Worm (Caenorhabditis elegans) whole organism, L4 larva: Measurements from ENCODE around the gene C36C9.11.

Source experiments
- D1046.2 ChIP-seq: fragments of 200-800 bp; sonication (Bioruptor generic); IDR thresholded peaks from 2 replicates; pipeline ENCODE4 v1.3.6; 2022; ENCODE audit warnings: missing genetic modification characterization, missing compliant biosample characterization
- Y48G9A.11 ChIP-seq: fragments of 200-800 bp; sonication (Bioruptor generic); IDR thresholded peaks from 2 replicates; pipeline ENCODE4 v1.3.6; 2022; ENCODE audit warnings: missing genetic modification reagents, missing genetic modification characterization, missing compliant biosample characterization
- ZK546.5 ChIP-seq, 2 experiments: sonication (generic microtip); optimal IDR thresholded peaks; 2 replicates each; lab custom pipeline; 2017; ENCODE audit warnings: missing biosample characterization in 2 of 2, missing genetic modification characterization in 2 of 2
- aha-1 ChIP-seq: fragments of 150-350 bp; peaks from one replicate; lab custom pipeline; 2014; ENCODE audit warnings: missing biosample characterization, missing genetic modification characterization
- ceh-20 ChIP-seq: fragments of 200-800 bp; sonication (Bioruptor generic); IDR thresholded peaks from 2 replicates; pipeline ENCODE4 v1.3.6; 2022; ENCODE audit warnings: missing genetic modification reagents, missing genetic modification characterization, missing compliant biosample characterization
- ceh-28 ChIP-seq: fragments of 150-350 bp; optimal IDR thresholded peaks from 2 replicates; lab custom pipeline; 2014; ENCODE audit warnings: missing biosample characterization, missing genetic modification reagents, missing genetic modification characterization
- ceh-44 ChIP-seq: fragments of 200-800 bp; sonication (Bioruptor generic); IDR thresholded peaks from 2 replicates; pipeline ENCODE4 v1.3.6; 2022; ENCODE audit warnings: missing genetic modification reagents, missing genetic modification characterization, missing compliant biosample characterization
- cey-2 ChIP-seq: sonication (generic microtip); optimal IDR thresholded peaks from 3 replicates; lab custom pipeline; 2017; ENCODE audit warnings: missing genetic modification characterization, mild to moderate bottlenecking, missing compliant biosample characterization, antibody characterized with exemption, borderline replicate concordance; ENCODE audit not compliant: insufficient read depth
- egl-43 ChIP-seq: fragments of 200-800 bp; sonication (Bioruptor generic); IDR thresholded peaks from 2 replicates; pipeline ENCODE4 v1.3.6; 2022; ENCODE audit warnings: missing genetic modification reagents, missing genetic modification characterization, missing compliant biosample characterization
- hlh-11 ChIP-seq: fragments of 200-800 bp; sonication (Bioruptor generic); optimal IDR thresholded peaks from 2 replicates; lab custom pipeline; 2018; ENCODE audit warnings: mild to moderate bottlenecking, missing genetic modification characterization, missing compliant biosample characterization
- hlh-30 ChIP-seq: sonication (generic microtip); optimal IDR thresholded peaks from 2 replicates; lab custom pipeline; 2017; ENCODE audit warnings: antibody characterized with exemption, mild to moderate bottlenecking, missing genetic modification characterization, missing compliant biosample characterization; ENCODE audit not compliant: insufficient read depth
- lim-7 ChIP-seq: fragments of 200-800 bp; sonication (Bioruptor generic); IDR thresholded peaks from 2 replicates; pipeline ENCODE4 v1.3.6; 2022; ENCODE audit warnings: missing genetic modification characterization, missing compliant biosample characterization
- lin-13 ChIP-seq: fragments of 150-350 bp; optimal IDR thresholded peaks from 2 replicates; lab custom pipeline; 2014; ENCODE audit warnings: missing biosample characterization, missing genetic modification reagents, missing genetic modification characterization
- lin-15B ChIP-seq: fragments of 150-350 bp; sonication (generic microtip); optimal IDR thresholded peaks from 3 replicates; lab custom pipeline; 2014; ENCODE audit warnings: missing biosample characterization, missing genetic modification characterization
- madf-5 ChIP-seq, 2 experiments: fragments of 200-800 bp; sonication (Bioruptor generic); IDR thresholded peaks; 2 replicates each; pipeline ENCODE4 v1.3.6; 2022; ENCODE audit warnings: missing compliant biosample characterization in 2 of 2, missing genetic modification characterization in 2 of 2
- mxl-2 ChIP-seq: fragments of 200-800 bp; sonication (Bioruptor generic); conservative IDR thresholded peaks from 2 replicates; pipeline ENCODE4 v1.3.6; 2022; ENCODE audit warnings: missing genetic modification reagents, missing genetic modification characterization, missing compliant biosample characterization
- mxl-3 ChIP-seq: fragments of 200-800 bp; sonication (Bioruptor generic); optimal IDR thresholded peaks from 2 replicates; lab custom pipeline; 2018; ENCODE audit warnings: mild to moderate bottlenecking, missing genetic modification characterization, missing compliant biosample characterization
- nhr-77 ChIP-seq: fragments of 150-350 bp; optimal IDR thresholded peaks from 2 replicates; lab custom pipeline; 2014; ENCODE audit warnings: missing biosample characterization, missing genetic modification characterization
- saeg-2 ChIP-seq: fragments of 200-800 bp; sonication (Bioruptor generic); IDR thresholded peaks from 2 replicates; pipeline ENCODE4 v1.3.6; 2022; ENCODE audit warnings: missing genetic modification reagents, missing genetic modification characterization, missing compliant biosample characterization
- sdz-12 ChIP-seq: fragments of 200-800 bp; sonication (Bioruptor generic); optimal IDR thresholded peaks from 2 replicates; lab custom pipeline; 2018; ENCODE audit warnings: mild to moderate bottlenecking, missing genetic modification characterization, missing compliant biosample characterization
- snpc-1.2 ChIP-seq: fragments of 200-800 bp; sonication (Bioruptor generic); IDR thresholded peaks from 2 replicates; pipeline ENCODE4 v1.3.6; 2022; ENCODE audit warnings: missing genetic modification reagents, missing genetic modification characterization, missing compliant biosample characterization
- snpc-4 ChIP-seq: fragments of 150-350 bp; optimal IDR thresholded peaks from 2 replicates; lab custom pipeline; 2014; ENCODE audit warnings: missing biosample characterization, missing genetic modification characterization
- unc-62 ChIP-seq, 3 experiments: fragments of 150-350 bp in 1 of 3; sonication (generic microtip); optimal IDR thresholded peaks in 2 of 3; peaks in 1 of 3; 1 replicate in 1 of 3; 2 replicates in 2 of 3; lab custom pipeline; 2014 to 2017; ENCODE audit warnings: missing biosample characterization in 3 of 3, missing genetic modification characterization in 3 of 3, missing genetic modification reagents in 3 of 3, missing genotype in 1 of 3

Gene C36C9.11

DNA sequence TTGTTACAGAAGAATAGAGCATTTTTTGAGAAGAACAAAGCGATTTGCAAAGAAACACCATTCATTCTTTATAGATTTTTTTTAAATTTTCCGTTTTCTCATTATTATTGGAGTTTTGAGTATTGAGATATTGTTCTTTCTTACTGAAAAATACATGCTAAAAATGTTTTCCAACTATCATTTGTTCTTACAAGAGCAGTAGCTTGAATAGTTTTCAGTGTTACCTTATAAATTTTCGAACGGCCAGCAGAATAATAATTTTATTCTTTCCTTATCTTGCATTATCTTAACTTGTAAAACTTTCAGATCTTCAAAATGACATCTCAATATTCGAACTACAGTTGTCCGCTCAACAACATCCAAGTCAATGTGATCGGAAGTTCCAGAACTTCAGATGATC, 32.0 kb upstream of the C36C9.11 start, which contains the start of gene tbx-32:
Gene tbx-32 (plus strand): TSS at position 301 of the 400 bp plus-strand sequence.
- TF ChIP-seq mxl-3 (GFP tag; lab: Kevin White, UChicago): no peak

DNA sequence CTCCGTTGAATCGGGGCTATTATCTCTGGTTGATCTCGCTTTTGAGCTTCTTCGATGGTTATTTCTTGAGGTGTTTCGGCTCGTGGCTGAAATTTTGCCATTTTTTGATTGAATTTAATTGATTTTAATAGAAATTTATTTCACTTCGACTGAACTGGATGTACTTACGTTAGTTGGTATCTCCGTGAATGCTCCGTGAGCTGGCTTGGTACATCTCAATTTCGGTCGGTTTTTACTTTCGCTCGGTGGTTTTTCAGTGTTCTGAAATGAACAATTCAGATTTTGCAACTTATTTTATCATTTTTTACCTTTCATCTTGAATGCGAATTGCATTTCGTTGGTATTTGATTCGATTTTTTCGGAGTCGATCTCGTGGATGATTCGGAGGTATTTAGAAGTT, 22.3 kb upstream of the C36C9.11 start, which contains the start of gene R09H3.2:
Gene R09H3.2 (minus strand): TSS at position 101 of the 400 bp plus-strand sequence.
- no peak for TF ChIP-seq lin-15B (tag; lab: Kevin White, UChicago)
- TF ChIP-seq Y48G9A.11 (GFP tag; lab: Robert Waterston, UW): no peak
- TF ChIP-seq saeg-2 (GFP tag; lab: Robert Waterston, UW): no peak
- TF ChIP-seq ceh-44: no peak
- TF ChIP-seq nhr-77 (tag; lab: Kevin White, UChicago): no peak
- TF ChIP-seq ceh-20 (GFP tag; lab: Robert Waterston, UW): no peak
- no peak for TF ChIP-seq madf-5 (GFP tag; IDR thresholded peaks at IDR 0.05; lab: Robert Waterston, UW)
- no peak for TF ChIP-seq mxl-2
- no peak for TF ChIP-seq cey-2
- no peak for TF ChIP-seq hlh-30 (tag; lab: Kevin White, UChicago)
- no peak for TF ChIP-seq sdz-12 (GFP tag; lab: Kevin White, UChicago)

DNA sequence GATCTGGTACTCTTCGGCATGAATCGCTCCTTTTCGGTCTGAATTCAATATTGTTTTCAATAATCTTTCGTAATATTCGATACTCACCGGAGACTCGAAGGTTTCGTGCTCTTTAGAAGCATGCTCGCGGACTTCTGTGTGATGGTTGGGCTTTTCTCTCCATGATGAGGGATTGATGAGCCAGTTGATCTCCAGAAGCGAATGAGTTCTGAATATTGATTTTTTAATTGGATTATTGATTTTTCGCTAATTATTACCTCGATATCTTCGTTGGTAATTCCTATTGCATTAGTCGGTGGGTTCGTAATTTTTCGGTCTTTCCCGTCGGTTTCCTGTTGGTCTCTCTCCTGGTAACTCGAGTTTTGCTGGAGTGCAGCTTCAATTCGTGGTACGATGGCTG, 20.1 kb upstream of the C36C9.11 start:
- TF ChIP-seq snpc-4 (tag; lab: Kevin White, UChicago) (no peak), ceh-28 (peak; percentile 63), unc-62 (GFP tag; optimal IDR thresholded peaks at IDR 0.05 in 1 of 2; lab: Kevin White, UChicago) (peak in 1 of 2 experiments; percentile 82), unc-62 (tag; optimal IDR thresholded peaks at IDR 0.05; lab: Kevin White, UChicago) (no peak)

DNA sequence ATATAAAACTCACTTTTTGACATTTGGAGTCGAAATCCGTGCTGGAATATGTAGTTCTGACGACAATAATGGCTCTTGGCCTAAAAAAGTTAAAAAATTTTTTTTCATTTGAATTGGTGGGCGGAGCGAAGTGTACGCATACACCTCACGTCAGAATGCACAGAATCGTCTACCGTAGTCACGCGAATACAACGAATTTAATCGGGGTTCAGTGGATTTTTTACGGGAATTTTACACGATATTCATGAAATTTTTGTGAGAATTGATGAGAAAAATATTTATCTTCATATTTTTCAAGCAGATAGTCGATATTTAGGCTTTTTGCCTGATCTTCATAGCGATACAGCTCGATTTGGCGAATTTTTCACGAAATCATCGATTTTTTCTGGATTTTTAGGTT, 18.4 kb upstream of the C36C9.11 start, which contains the start of gene R09H3.3:
Gene R09H3.3 (minus strand): TSS at position 101 of the 400 bp plus-strand sequence.
- no peak for TF ChIP-seq unc-62 (GFP tag; optimal IDR thresholded peaks at IDR 0.05 in 1 of 2; lab: Kevin White, UChicago)
- no peak for TF ChIP-seq unc-62 (tag; optimal IDR thresholded peaks at IDR 0.05; lab: Kevin White, UChicago)

DNA sequence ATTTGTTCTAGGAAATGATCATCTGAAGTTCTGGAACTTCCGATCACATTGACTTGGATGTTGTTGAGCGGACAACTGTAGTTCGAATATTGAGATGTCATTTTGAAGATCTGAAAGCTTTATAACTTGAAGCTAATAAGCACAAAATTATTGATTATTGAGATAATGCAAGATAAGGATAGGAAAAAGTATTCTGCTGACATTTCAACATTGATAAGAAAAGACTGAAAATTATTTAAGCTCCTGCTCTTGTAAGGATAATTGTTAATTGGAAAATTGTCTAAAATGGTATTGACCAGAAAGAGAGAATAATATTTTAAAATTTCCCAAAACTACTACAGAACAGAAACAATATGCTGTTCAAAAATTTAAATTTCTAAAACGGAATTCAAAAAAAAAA, 13.1 kb upstream of the C36C9.11 start, which contains the start of gene tbx-31:
Gene tbx-31 (minus strand): TSS at position 101 of the 400 bp plus-strand sequence.
- no peak for TF ChIP-seq lin-13 (GFP tag; lab: Kevin White, UChicago)
- peak; percentile 72 for TF ChIP-seq aha-1 (tag; lab: Kevin White, UChicago)

DNA sequence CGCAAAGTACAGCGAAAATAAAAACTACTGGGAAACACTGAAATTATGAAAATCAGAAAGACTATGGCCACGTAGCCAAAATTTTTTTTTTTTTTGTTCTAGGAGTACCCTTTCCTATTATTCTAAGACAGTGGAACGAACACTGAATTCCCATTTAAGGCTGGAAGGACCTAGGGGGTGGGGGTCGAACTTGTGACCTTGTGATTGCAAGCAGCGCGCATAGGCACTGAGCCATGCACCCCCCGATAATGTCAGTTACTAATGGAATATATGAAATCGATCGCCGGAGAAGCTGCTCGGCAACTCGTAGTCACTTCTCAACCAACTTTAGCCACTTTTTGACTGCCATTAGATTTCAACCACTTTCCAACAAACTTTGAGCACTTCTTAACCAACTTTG, 12.0 kb upstream of the C36C9.11 start:
- 0 out of 2 replicates have a peak, but pooled peaks have one; percentile 11 for TF ChIP-seq D1046.2
- 0 out of 2 replicates have a peak, but pooled peaks have one; percentile 16 for TF ChIP-seq lim-7 (GFP tag; lab: Robert Waterston, UW)
- TF ChIP-seq snpc-1.2 (GFP tag; lab: Robert Waterston, UW): peak; percentile 76
- TF ChIP-seq egl-43 (GFP tag; lab: Robert Waterston, UW): 0 out of 2 replicates have a peak, but pooled peaks have one; percentile 8

DNA sequence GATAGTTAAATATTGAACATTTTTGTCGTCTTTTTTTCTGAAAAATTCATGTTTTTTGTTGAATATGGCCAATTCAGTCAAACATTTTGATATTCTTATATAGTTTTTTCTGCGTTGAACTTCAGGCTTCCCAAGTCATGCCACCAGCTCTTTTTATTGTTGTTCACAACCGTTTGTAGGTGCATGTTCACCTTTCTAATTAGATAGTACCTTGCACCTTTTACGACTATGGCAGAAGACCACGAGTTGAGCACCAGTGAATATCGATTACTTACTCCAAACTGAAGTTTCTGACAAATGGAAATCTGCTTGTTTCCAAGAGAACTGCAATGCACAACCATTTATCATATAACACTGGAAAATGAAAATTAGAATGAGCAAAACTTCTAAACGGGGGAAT, 11.3 kb upstream of the C36C9.11 start:
- TF ChIP-seq hlh-11: no peak
- TF ChIP-seq unc-62 (GFP tag; optimal IDR thresholded peaks at IDR 0.05 in 1 of 2; lab: Kevin White, UChicago): peak in 1 of 2 experiments; percentile 64
- no peak for TF ChIP-seq unc-62 (tag; optimal IDR thresholded peaks at IDR 0.05; lab: Kevin White, UChicago)
- no peak for TF ChIP-seq snpc-4 (tag; lab: Kevin White, UChicago)
- no peak for TF ChIP-seq ZK546.5 (tag; optimal IDR thresholded peaks at IDR 0.05; lab: Kevin White, UChicago)

DNA sequence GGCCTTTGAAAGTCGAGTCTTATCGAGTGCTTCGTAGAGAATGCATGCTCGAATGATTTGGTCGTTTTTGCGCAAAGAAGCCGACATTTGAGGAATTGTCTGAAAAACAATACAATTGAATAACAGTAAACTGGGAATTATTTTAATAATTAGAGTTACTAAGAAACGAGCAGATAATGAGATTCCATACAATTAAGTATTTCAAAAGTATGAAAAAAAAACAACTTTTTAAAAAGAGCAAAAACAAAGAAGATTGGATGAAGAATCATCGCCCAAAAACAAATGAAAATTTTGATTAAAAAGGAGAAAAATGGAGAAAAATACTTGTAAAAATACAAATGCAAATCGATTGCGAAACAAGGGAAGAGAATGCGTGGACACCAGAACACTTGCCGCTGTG, 9.2 kb upstream of the C36C9.11 start, which contains the start of gene fbxa-170:
Gene fbxa-170 (minus strand): TSS at position 101 of the 400 bp plus-strand sequence.
- peak; percentile 16 for TF ChIP-seq aha-1 (tag; lab: Kevin White, UChicago)
- no peak for TF ChIP-seq D1046.2
